Fruit fly (Drosophila melanogaster) Kc167 (cell line): ENCODE results near the gene CLS.

Experiments used
- h ChIP-seq: fragments of >200 bp; optimal IDR thresholded peaks from 3 replicates; lab custom pipeline; 2018; ENCODE audit warnings: missing external identifiers
- ttk ChIP-seq: sonication (Bioruptor generic); optimal IDR thresholded peaks from 2 replicates; lab custom pipeline; 2017; ENCODE audit warnings: missing external identifiers

- TF ChIP-seq h (lab: Kevin White, UChicago) (no peak), ttk (lab: Kevin White, UChicago) (no peak)
These were observed 7.1 kb upstream of the CLS start for dm6 chr3R:25694167-25694689.
